Fruit fly (Drosophila melanogaster) Kc167 (cell line): ENCODE data around the gene CG32544.

Experiments
- Myc ChIP-seq: fragments of >200 bp; optimal IDR thresholded peaks from 2 replicates; lab custom pipeline; 2017; ENCODE audit warnings: missing external identifiers
- h ChIP-seq: fragments of >200 bp; optimal IDR thresholded peaks from 3 replicates; lab custom pipeline; 2018; ENCODE audit warnings: missing external identifiers
- psq ChIP-seq: fragments of >200 bp; optimal IDR thresholded peaks from 2 replicates; lab custom pipeline; 2017; ENCODE audit warnings: missing external identifiers
- ttk ChIP-seq: sonication (Bioruptor generic); optimal IDR thresholded peaks from 2 replicates; lab custom pipeline; 2017; ENCODE audit warnings: missing external identifiers

DNA sequence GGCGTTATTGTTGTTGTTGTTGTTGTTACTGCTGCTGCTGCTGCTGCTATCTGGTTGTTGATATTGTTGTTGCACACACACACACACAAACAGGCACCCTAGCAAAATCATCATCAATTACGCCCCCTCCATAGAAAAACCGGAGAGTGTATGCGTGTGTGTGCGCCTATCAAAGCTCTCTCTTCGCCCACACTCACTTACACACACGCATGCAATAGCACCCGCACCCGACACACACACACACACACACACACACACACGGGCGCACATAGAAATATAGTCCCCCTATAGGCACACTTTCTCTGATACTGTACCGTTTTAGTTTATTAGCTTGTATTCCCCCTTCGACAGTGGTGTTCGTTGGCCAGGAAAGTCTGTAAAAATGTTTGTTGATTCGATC is 45.7 kb upstream of the CG32544 start:
- TF ChIP-seq ttk (lab: Kevin White, UChicago), result no peak
- no peak for TF ChIP-seq h (lab: Kevin White, UChicago)
- no peak for TF ChIP-seq Myc (lab: Kevin White, UChicago)
- no peak for TF ChIP-seq psq (lab: Kevin White, UChicago)
